Worm (Caenorhabditis elegans): ENCODE results near the gene Y53G8B.1.
A peak's percentile ranks its signal among the peaks of the same experiment; 100 is the strongest.

Y53G8B.1 gene

DNA sequence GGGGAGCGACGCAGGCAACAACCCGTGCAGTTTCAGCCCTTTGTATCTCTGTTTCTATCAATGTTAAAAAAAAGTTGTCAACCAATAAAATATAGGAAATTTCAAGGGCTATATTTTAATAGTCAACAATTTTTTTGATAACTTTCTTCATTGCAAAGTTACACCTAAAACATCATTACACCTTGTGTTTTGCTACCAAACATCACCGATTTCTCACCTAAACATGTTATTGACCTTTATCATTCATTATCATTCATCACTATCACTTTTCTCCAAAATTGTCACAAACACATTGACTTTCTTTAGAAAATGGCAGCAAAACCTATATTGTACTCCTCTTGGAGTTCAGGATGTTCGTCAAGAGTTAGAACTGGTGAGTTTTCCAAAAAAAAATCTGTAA is at the start of gene Y53G8B.1:
Gene Y53G8B.1 (plus strand): TSS at position 242 of the 400 bp plus-strand sequence.
- TF ChIP-seq let-526 (GFP tag; IDR thresholded peaks at IDR 0.05), result no peak

DNA sequence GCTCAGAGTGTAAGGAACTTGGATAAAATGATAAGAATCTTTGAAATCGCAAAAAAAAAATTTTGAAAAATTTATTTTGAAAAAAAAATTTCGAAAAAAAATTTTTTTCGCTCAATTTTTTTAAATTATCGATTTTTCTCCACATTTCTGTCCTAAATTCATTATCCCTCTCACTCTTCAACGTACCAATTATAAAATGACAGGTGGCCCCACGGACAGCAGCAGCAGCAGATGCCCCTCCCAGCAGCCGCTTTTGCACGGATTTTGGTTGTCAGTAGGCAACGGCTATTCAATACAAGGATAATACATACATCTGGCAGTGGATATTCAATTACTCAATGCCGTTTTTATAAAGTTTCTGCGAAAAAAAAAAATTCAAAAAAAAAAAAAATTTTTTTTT is 42.6 kb upstream of the Y53G8B.1 start, which contains the start of gene sft-1:
Gene sft-1 (plus strand): TSS at position 201 of the 400 bp plus-strand sequence.
- no peak for TF ChIP-seq B0261.1 (tag; optimal IDR thresholded peaks at IDR 0.05)
- TF ChIP-seq sea-2 (GFP tag; IDR thresholded peaks at IDR 0.05), result no peak
- no peak for TF ChIP-seq F23B12.7 (tag; optimal IDR thresholded peaks at IDR 0.05; ENCODE audit: insufficient read depth)
- TF ChIP-seq hsf-1 (GFP tag; IDR thresholded peaks at IDR 0.05), result no peak
- TF ChIP-seq ztf-28 (GFP tag; IDR thresholded peaks at IDR 0.05), result no peak
- no peak for TF ChIP-seq Y95B8A.8 (GFP tag; IDR thresholded peaks at IDR 0.05)
- TF ChIP-seq lir-1 (GFP tag; conservative IDR thresholded peaks at IDR 0.05), result no peak
- no peak for TF ChIP-seq chd-7 (tag; optimal IDR thresholded peaks at IDR 0.05)
- no peak for TF ChIP-seq nfya-2 (GFP tag; IDR thresholded peaks at IDR 0.05)
- no peak for TF ChIP-seq zim-3 (tag; optimal IDR thresholded peaks at IDR 0.05)
- no peak for TF ChIP-seq sdz-38 (tag; optimal IDR thresholded peaks at IDR 0.05)
- no peak for TF ChIP-seq rcor-1 (GFP tag; IDR thresholded peaks at IDR 0.05)

DNA sequence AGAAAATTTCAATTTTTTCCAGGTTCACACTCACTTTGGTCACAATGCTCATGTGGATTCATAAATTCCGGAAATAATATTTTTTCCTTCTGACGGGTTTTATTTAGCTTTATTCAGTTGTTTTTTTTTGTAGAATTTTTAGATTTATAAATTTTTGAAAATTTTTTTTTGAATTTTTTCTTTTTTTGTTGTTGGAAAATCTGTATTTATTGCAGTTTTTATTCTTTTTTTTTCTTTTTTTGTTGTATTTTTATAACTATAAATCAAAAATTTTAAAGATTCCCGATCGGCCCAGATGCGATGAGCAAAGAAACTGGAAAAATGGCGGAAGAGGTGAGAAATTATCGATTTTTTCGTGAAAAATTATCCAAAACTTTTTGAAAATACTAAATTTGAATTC is 37.5 kb upstream of the Y53G8B.1 start, which contains the start of gene ccep-135:
Gene ccep-135 (plus strand): TSS at position 301 of the 400 bp plus-strand sequence.
- TF ChIP-seq B0035.1 (tag; optimal IDR thresholded peaks at IDR 0.05), result no peak
- TF ChIP-seq mes-4 (tag; optimal IDR thresholded peaks at IDR 0.05), result no peak
- no peak for TF ChIP-seq ama-1 (optimal IDR thresholded peaks at IDR 0.05)
- TF ChIP-seq ama-1 (GFP tag; optimal IDR thresholded peaks at IDR 0.05), result no peak
- no peak for TF ChIP-seq madf-8 (GFP tag; conservative IDR thresholded peaks at IDR 0.05)

DNA sequence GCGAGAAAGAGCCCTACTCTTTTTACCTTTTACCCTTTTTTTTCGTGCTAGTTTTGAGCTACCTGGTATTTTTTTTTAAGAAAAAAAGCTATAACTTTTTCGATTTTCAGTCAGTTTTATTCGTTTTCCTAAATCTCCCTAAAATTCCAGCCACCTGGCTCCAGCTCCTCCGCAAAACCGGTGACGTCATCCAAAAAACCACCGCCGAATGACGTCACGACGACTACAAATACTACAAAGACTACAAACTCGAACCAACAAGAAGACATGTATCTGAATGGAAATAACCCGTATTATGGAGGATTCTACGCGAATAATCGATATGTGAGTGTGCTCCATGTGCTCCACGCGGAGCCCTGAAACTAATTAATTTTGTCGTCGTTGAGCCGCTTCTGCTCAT is 34.4 kb upstream of the Y53G8B.1 start:
- TF ChIP-seq ztf-26 (tag; optimal IDR thresholded peaks at IDR 0.05) (no peak), ztf-3 (GFP tag; optimal IDR thresholded peaks at IDR 0.05) (no peak), K11D2.4 (GFP tag; IDR thresholded peaks at IDR 0.05) (no peak), bed-1 (GFP tag; IDR thresholded peaks at IDR 0.05) (no peak), hmg-20 (GFP tag; IDR thresholded peaks at IDR 0.05) (no peak), B0019.2 (GFP tag; conservative IDR thresholded peaks at IDR 0.05) (no peak), tbp1 (GFP tag; optimal IDR thresholded peaks at IDR 0.05) (no peak), rcor-1 (GFP tag; IDR thresholded peaks at IDR 0.05) (no peak), B0035.1 (tag; optimal IDR thresholded peaks at IDR 0.05) (no peak), T07F8.4 (tag; optimal IDR thresholded peaks at IDR 0.05) (no peak), F57C9.4 (tag; optimal IDR thresholded peaks at IDR 0.05) (no peak), egl-18 (GFP tag; IDR thresholded peaks at IDR 0.05) (no peak), nfya-1 (tag; optimal IDR thresholded peaks at IDR 0.05; ENCODE audit: borderline replicate concordance, insufficient read depth) (no peak), chd-7 (tag; optimal IDR thresholded peaks at IDR 0.05) (no peak), dox-1 (GFP tag; IDR thresholded peaks at IDR 0.05) (no peak), pbrm-1 (GFP tag; IDR thresholded peaks at IDR 0.05) (no peak), F10E7.11 (tag; optimal IDR thresholded peaks at IDR 0.05) (no peak), bed-2 (GFP tag; IDR thresholded peaks at IDR 0.05) (no peak), aptf-2 (GFP tag; conservative IDR thresholded peaks at IDR 0.05) (no peak)

DNA sequence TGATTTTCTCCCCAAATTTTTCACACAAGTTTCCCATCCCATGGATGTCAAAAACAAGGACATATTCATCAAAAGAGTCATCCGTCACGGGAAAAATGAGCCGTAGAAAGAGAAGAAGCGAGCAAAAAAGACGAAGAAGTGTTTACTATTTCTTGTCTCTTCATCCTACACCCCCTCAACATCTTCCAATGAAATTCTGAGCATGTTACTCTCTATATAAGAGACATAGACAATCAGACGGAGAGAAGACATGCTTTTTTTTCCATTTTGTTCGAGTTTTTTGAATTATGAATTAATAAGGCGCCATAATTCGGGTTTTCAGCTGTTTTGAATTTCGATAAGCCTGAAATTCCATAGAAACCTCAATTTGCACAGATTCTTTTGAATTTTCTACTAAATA is 33.0 kb upstream of the Y53G8B.1 start:
- TF ChIP-seq hmg-1.2 (GFP tag; IDR thresholded peaks at IDR 0.05) (peak; percentile 7; the same call in 1 of the 2 replicates), attf-6 (GFP tag; IDR thresholded peaks at IDR 0.05) (no peak), madf-8 (GFP tag; conservative IDR thresholded peaks at IDR 0.05) (no peak), him-1 (tag; optimal IDR thresholded peaks at IDR 0.05) (no peak)
